Worm (Caenorhabditis elegans) whole organism, early embryonic: ENCODE results near the gene F59A2.5.

Source experiments
- B0310.2 ChIP-seq: sonication (generic microtip); optimal IDR thresholded peaks from 2 replicates; lab custom pipeline; 2016; ENCODE audit warnings: mild to moderate bottlenecking, missing genetic modification characterization, missing compliant biosample characterization
- F13C5.2 ChIP-seq: sonication (generic microtip); optimal IDR thresholded peaks from 2 replicates; lab custom pipeline; 2017; ENCODE audit warnings: mild to moderate bottlenecking, missing genetic modification characterization, inconsistent platforms, missing compliant biosample characterization
- aly-1 ChIP-seq: sonication (generic microtip); optimal IDR thresholded peaks from 2 replicates; lab custom pipeline; 2016; ENCODE audit warnings: missing genetic modification characterization, missing compliant biosample characterization
- ama-1 ChIP-seq: fragments of 150-350 bp; optimal IDR thresholded peaks from 2 replicates; lab custom pipeline; 2014
- ceh-13 ChIP-seq: fragments of 200-800 bp; sonication (Bioruptor generic); optimal IDR thresholded peaks from 2 replicates; lab custom pipeline; 2018; ENCODE audit warnings: mild to moderate bottlenecking, missing genetic modification characterization, missing compliant biosample characterization
- ceh-36 ChIP-seq: sonication (generic microtip); optimal IDR thresholded peaks from 2 replicates; lab custom pipeline; 2016; ENCODE audit warnings: missing genetic modification characterization, inconsistent platforms, missing compliant biosample characterization
- ets-7 ChIP-seq: sonication (generic microtip); optimal IDR thresholded peaks from 2 replicates; lab custom pipeline; 2016; ENCODE audit warnings: missing genotype, missing genetic modification characterization, missing compliant biosample characterization
- flt-1 ChIP-seq: fragments of 200-800 bp; sonication (Bioruptor generic); IDR thresholded peaks from 2 replicates; pipeline ENCODE4 v1.3.6; 2022; ENCODE audit warnings: missing genetic modification characterization, missing compliant biosample characterization
- hmbx-1 ChIP-seq: sonication (generic microtip); optimal IDR thresholded peaks from 2 replicates; lab custom pipeline; 2016; ENCODE audit warnings: mild to moderate bottlenecking, missing genetic modification characterization, missing compliant biosample characterization
- hmg-4 ChIP-seq: fragments of 200-800 bp; sonication (Bioruptor generic); optimal IDR thresholded peaks from 2 replicates; lab custom pipeline; 2018; ENCODE audit warnings: mild to moderate bottlenecking, missing genetic modification characterization, missing compliant biosample characterization
- hnd-1 ChIP-seq: sonication (generic microtip); optimal IDR thresholded peaks from 2 replicates; lab custom pipeline; 2016; ENCODE audit warnings: missing genetic modification characterization, missing compliant biosample characterization
- pes-1 ChIP-seq: fragments of 200-800 bp; sonication (Bioruptor generic); IDR thresholded peaks from 2 replicates; pipeline ENCODE4 v1.3.6; 2022; ENCODE audit warnings: missing genetic modification reagents, missing genetic modification characterization, missing compliant biosample characterization
- scrt-1 ChIP-seq: fragments of 200-800 bp; sonication (Bioruptor generic); IDR thresholded peaks from 2 replicates; pipeline ENCODE4 v1.3.6; 2022; ENCODE audit warnings: missing genetic modification characterization, missing compliant biosample characterization
- sea-1 ChIP-seq: fragments of 200-800 bp; sonication (Bioruptor generic); conservative IDR thresholded peaks from 2 replicates; pipeline ENCODE4 v1.3.6; 2022; ENCODE audit warnings: missing genetic modification characterization, missing compliant biosample characterization
- tbx-11 ChIP-seq: fragments of 200-800 bp; sonication (Bioruptor generic); IDR thresholded peaks from 2 replicates; pipeline ENCODE4 v1.3.6; 2022; ENCODE audit warnings: missing genetic modification characterization, missing compliant biosample characterization
- tbx-37 ChIP-seq: fragments of 200-800 bp; sonication (Bioruptor generic); conservative IDR thresholded peaks from 2 replicates; pipeline ENCODE4 v1.3.6; 2022; ENCODE audit warnings: missing genetic modification reagents, missing genetic modification characterization, missing compliant biosample characterization
- tra-4 ChIP-seq: sonication (generic microtip); optimal IDR thresholded peaks from 2 replicates; lab custom pipeline; 2017; ENCODE audit warnings: missing genetic modification characterization, missing compliant biosample characterization

Gene F59A2.5

DNA sequence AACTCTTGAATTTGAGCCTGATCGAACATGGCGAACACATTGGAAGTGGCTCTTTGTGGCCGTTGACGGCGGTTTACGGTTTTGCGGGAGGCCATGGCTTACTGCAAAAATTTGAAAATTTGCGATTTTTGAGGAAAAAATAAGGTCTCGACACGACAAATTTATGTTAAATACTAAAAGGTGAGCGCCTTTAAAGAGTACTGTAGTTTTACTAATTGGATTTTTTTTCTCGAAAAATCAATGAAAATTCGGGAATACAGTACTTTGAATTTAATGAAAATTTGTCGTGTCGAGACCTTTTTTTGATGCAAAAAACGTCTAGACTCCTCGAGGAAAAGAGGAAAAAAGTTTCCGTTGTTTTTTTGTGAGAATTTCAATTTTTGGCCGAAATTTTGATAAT lies 11.0 kb upstream of the F59A2.5 start, which contains the start of gene mlc-4:
Gene mlc-4, minus strand, starts transcription at position 101 of the 400 bp plus-strand sequence.
- TF ChIP-seq tbx-37 (GFP tag; lab: Robert Waterston, UW) (no peak), ets-7 (no peak), F13C5.2 (tag; lab: Kevin White, UChicago) (no peak), ceh-13 (GFP tag; lab: Kevin White, UChicago) (no peak), ama-1 (lab: Kevin White, UChicago) (no peak), flt-1 (GFP tag; lab: Robert Waterston, UW) (no peak), scrt-1 (GFP tag; lab: Robert Waterston, UW) (no peak), B0310.2 (no peak), hnd-1 (no peak), aly-1 (tag; lab: Kevin White, UChicago) (no peak), tbx-11 (GFP tag; lab: Robert Waterston, UW) (no peak), hmbx-1 (tag; lab: Kevin White, UChicago) (no peak)

DNA sequence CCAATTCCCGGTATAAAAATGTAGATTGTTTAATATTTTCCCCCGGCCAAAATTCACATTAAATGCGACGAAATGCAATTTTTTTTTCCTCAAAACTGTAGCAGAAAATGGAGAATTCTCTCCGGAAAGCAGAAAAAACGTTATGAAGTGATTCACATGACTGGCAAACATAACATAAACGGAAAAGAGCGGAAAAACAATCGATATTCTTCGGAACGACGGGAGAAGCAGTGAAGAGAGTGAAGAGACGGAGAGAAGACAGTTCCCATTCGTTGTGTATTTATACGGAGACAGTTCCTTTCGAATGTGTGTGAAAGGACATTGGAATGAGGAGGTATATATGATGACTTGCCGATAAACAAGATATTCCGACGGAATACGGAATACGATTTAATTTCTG lies 9.6 kb upstream of the F59A2.5 start:
- TF ChIP-seq tbx-37 (GFP tag; lab: Robert Waterston, UW), result no peak
- no peak for TF ChIP-seq hmbx-1 (tag; lab: Kevin White, UChicago)
- TF ChIP-seq tra-4 (tag; lab: Kevin White, UChicago), result no peak
- TF ChIP-seq flt-1 (GFP tag; lab: Robert Waterston, UW), result no peak
- no peak for TF ChIP-seq ceh-13 (GFP tag; lab: Kevin White, UChicago)
- no peak for TF ChIP-seq F13C5.2 (tag; lab: Kevin White, UChicago)
- no peak for TF ChIP-seq aly-1 (tag; lab: Kevin White, UChicago)
- no peak for TF ChIP-seq scrt-1 (GFP tag; lab: Robert Waterston, UW)
- no peak for TF ChIP-seq ets-7
- no peak for TF ChIP-seq B0310.2
- no peak for TF ChIP-seq pes-1 (GFP tag; lab: Robert Waterston, UW)
- TF ChIP-seq hnd-1, result no peak
- no peak for TF ChIP-seq sea-1 (GFP tag; lab: Robert Waterston, UW)
- TF ChIP-seq ceh-36 (tag; lab: Kevin White, UChicago), result no peak
- no peak for TF ChIP-seq tbx-11 (GFP tag; lab: Robert Waterston, UW)
- TF ChIP-seq hmg-4 (GFP tag; lab: Kevin White, UChicago), result no peak
- no peak for TF ChIP-seq ama-1 (lab: Kevin White, UChicago)

DNA sequence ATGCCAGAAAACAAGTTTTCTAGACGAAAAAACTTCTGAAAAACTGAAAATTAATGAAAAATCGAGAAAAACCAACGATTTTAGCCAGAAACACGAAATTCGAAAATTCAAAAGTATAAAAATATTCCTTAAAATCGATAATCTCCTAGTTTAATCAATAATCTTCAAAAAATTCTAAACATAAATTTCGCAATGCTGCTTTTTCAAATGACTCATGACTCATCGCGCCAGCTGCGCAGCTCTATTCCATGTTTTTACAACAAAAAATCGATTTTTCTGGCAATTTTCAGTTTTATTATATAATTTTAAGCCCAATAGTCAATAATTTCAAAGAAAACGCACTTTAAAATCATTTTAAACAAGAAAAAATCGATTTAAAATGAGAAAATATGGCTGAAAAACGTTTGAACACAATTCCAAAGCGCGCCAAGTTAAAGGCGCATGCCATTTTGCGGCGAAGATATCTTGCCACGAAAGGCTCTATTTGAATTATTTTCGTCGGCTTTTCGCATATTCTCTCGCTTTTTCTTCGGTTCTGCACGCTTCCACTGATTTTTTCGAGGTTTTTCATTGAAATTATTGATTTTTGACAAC lies 8.7 kb upstream of the F59A2.5 start, which contains the start of gene cri-3:
Gene cri-3, plus strand, starts transcription at position 482 of the 594 bp plus-strand sequence.
- TF ChIP-seq tbx-11 (GFP tag; lab: Robert Waterston, UW) (no peak), B0310.2 (no peak), hmg-4 (GFP tag; lab: Kevin White, UChicago) (no peak), hnd-1 (no peak), F13C5.2 (tag; lab: Kevin White, UChicago) (no peak), ceh-13 (GFP tag; lab: Kevin White, UChicago) (no peak), scrt-1 (GFP tag; lab: Robert Waterston, UW) (no peak), sea-1 (GFP tag; lab: Robert Waterston, UW) (no peak), tbx-37 (GFP tag; lab: Robert Waterston, UW) (no peak), ama-1 (lab: Kevin White, UChicago) (no peak), pes-1 (GFP tag; lab: Robert Waterston, UW) (no peak), hmbx-1 (tag; lab: Kevin White, UChicago) (no peak), ets-7 (no peak), flt-1 (GFP tag; lab: Robert Waterston, UW) (no peak), ceh-36 (tag; lab: Kevin White, UChicago) (no peak), tra-4 (tag; lab: Kevin White, UChicago) (no peak), aly-1 (tag; lab: Kevin White, UChicago) (no peak)

- TF ChIP-seq sea-1 (GFP tag; lab: Robert Waterston, UW) (no peak), ama-1 (lab: Kevin White, UChicago) (no peak), flt-1 (GFP tag; lab: Robert Waterston, UW) (no peak), hnd-1 (no peak), hmbx-1 (tag; lab: Kevin White, UChicago) (no peak)
These were observed 7.0 kb upstream of the F59A2.5 start, which contains the start of gene clpf-1 for ce11 chrIII:3397678-3398077. TSS of gene clpf-1 (plus strand) at chrIII:3397743.

DNA sequence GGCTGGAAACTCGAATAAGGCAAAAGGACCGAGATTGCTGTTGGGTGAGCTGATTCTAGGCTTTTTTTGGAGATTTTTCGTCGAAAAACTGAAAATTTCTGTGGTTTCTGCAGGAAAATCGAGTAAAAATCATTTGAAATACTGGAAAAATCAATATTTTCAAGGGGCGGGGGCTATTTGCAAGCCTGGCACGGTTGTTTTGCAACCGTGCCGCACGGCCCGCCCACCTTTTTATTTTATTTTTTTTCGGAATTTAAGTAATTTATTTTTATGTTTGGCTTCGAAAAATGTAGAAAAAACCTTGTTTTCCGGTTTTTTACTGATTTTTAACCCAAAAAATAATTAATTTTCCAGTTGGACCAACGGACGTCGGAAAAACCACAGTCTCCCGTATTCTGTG lies 6.2 kb upstream of the F59A2.5 start:
- TF ChIP-seq tra-4 (tag; lab: Kevin White, UChicago) (no peak), ceh-13 (GFP tag; lab: Kevin White, UChicago) (no peak), pes-1 (GFP tag; lab: Robert Waterston, UW) (peak; percentile 40; the same call in 1 of the 2 replicates), tbx-11 (GFP tag; lab: Robert Waterston, UW) (no peak), hnd-1 (no peak), F13C5.2 (tag; lab: Kevin White, UChicago) (no peak)

- no peak for TF ChIP-seq ets-7
- TF ChIP-seq hmbx-1 (tag; lab: Kevin White, UChicago), result no peak
- no peak for TF ChIP-seq ceh-13 (GFP tag; lab: Kevin White, UChicago)
- no peak for TF ChIP-seq hmg-4 (GFP tag; lab: Kevin White, UChicago)
- no peak for TF ChIP-seq flt-1 (GFP tag; lab: Robert Waterston, UW)
- no peak for TF ChIP-seq sea-1 (GFP tag; lab: Robert Waterston, UW)
- no peak for TF ChIP-seq tbx-11 (GFP tag; lab: Robert Waterston, UW)
- no peak for TF ChIP-seq hnd-1
- no peak for TF ChIP-seq tbx-37 (GFP tag; lab: Robert Waterston, UW)
These were observed 4.2 kb upstream of the F59A2.5 start for ce11 chrIII:3400444-3400843.

DNA sequence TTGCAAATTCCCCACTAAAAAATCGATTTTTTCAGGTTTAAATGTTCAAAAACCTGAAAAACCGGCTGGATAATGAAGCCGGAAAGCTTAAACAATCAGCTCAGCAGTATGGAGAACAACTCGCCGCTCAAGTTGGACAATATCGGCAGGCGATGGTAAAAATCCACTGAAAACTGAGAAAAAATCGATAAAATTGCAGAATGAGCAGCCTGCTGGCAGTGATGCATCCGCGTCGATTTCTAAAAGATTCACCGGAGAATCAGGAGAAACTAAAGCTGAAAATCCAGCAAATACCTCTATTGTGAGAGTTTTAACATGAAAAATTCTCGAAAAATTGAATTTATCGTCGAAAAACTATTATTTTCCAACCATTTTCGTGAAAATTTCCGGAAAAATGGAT lies 872 bp downstream of the F59A2.5 start, which contains the start of gene golg-4:
Gene golg-4, plus strand, starts transcription at position 34 of the 400 bp plus-strand sequence.
- no peak for TF ChIP-seq pes-1 (GFP tag; lab: Robert Waterston, UW)
- no peak for TF ChIP-seq F13C5.2 (tag; lab: Kevin White, UChicago)
- TF ChIP-seq ceh-36 (tag; lab: Kevin White, UChicago), result no peak
- no peak for TF ChIP-seq scrt-1 (GFP tag; lab: Robert Waterston, UW)
- no peak for TF ChIP-seq hmg-4 (GFP tag; lab: Kevin White, UChicago)
- TF ChIP-seq flt-1 (GFP tag; lab: Robert Waterston, UW), result no peak
